Worm (Caenorhabditis elegans): ENCODE data around the gene mrps-18B.

DNA sequence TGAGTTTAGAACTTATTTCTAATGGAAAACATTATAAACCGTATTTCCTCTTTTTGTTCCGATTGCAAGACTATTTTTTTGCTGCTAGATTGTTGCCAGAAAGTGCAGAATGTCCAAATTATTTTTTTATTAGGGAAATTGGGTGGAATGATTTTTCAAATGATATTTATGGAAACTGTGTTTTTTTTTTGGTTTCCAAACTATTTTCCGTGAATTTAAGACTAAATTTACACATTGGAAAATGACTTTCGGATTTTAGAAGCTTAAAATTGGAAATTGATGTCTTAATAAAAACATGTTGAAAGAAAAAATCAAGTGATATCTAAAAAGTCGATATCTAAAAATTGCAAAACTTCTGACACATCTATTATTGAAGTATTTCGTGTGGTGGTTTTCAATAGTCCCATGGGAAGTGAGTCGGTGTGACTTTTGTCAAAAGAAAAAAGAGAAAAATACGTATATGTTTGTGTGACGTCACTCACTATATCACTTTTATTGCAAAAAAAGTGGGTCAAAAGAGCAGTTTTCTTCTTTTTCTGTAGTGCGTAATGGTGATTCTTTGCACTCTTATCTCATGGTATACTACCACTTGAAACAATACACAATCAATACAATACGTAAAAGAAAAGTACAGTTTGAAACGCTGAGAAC lies 21.3 kb upstream of the mrps-18B start:
- TF ChIP-seq med-1 (GFP tag; optimal IDR thresholded peaks at IDR 0.05; ENCODE audit: insufficient read depth) (no peak), flt-1 (GFP tag; IDR thresholded peaks at IDR 0.05) (no peak), klf-2 (GFP tag; conservative IDR thresholded peaks at IDR 0.05) (no peak), ztf-29 (GFP tag; IDR thresholded peaks at IDR 0.05) (no peak), tab-1 (GFP tag; IDR thresholded peaks at IDR 0.05) (no peak)

Measured in whole organism, midembryonic.